In genomic region chrX:14718842-14719241, dm6 we compare ENCODE assay signal across 2 fruit fly cellular contexts.
TF ChIP-seq lines count a peak whose summit lies in the region.

hog (minus strand) TSS chrX:14718942.

TF ChIP-seq in whole organism, prepupa, 60 proteins besides CTCF, POLR2A, EP300 and RAD21:
- peak; percentile 14 for TF ChIP-seq Eip78C (GFP tag; lab: Kevin White, UChicago)
- no peak for TF ChIP-seq CG32006 (GFP tag; optimal IDR thresholded peaks at IDR 0.05; lab: Kevin White, UChicago)

TF ChIP-seq in whole organism, wandering third instar larva, 38 proteins besides CTCF, POLR2A, EP300 and RAD21:
- no peak for TF ChIP-seq br (GFP tag; optimal IDR thresholded peaks at IDR 0.05; lab: Kevin White, UChicago)
- peak; percentile 49 for TF ChIP-seq Dfd (GFP tag; optimal IDR thresholded peaks at IDR 0.05; lab: Kevin White, UChicago)
